Worm (Caenorhabditis elegans): Measurements from ENCODE around the gene elof-1.
"Not testable (repeated sequence)": the region's sequence is repeated elsewhere in the genome, so short reads cannot be mapped to it uniquely, and the experiment has no call there.

elof-1 gene

ce11 chrII:14349356-14349923 is at the start of gene elof-1, which contains the start of the genes Y54G11A.17 and lin-7 (continued):
- TF ChIP-seq lin-40 (tag; optimal IDR thresholded peaks at IDR 0.05), result peak; percentile 73
- no peak for TF ChIP-seq let-607 (tag; optimal IDR thresholded peaks at IDR 0.05)
- no peak for TF ChIP-seq gei-17 (GFP tag; optimal IDR thresholded peaks at IDR 0.05)
- no peak for TF ChIP-seq F52B5.7 (tag; optimal IDR thresholded peaks at IDR 0.05)
- no peak for TF ChIP-seq F37B4.10 (GFP tag; IDR thresholded peaks at IDR 0.05)
- no peak for TF ChIP-seq T07F8.4 (tag; optimal IDR thresholded peaks at IDR 0.05)
- TF ChIP-seq F23B12.7 (tag; optimal IDR thresholded peaks at IDR 0.05; ENCODE audit: insufficient read depth), result peak; percentile 86
- no peak for TF ChIP-seq nfya-1 (tag; optimal IDR thresholded peaks at IDR 0.05; ENCODE audit: borderline replicate concordance, insufficient read depth)
- TF ChIP-seq pbrm-1 (GFP tag; IDR thresholded peaks at IDR 0.05), result peak; percentile 71
- peak; percentile 71 for TF ChIP-seq snpc-3.4 (tag; optimal IDR thresholded peaks at IDR 0.05)
- TF ChIP-seq lin-54 (GFP tag; optimal IDR thresholded peaks at IDR 0.05), result peak; percentile 84
- no peak for TF ChIP-seq nhr-90 (tag; optimal IDR thresholded peaks at IDR 0.05)
- peak; percentile 44; the same call in 1 of the 2 replicates for TF ChIP-seq C17E4.6 (GFP tag; IDR thresholded peaks at IDR 0.05)
- no peak for TF ChIP-seq mel-28 (tag; optimal IDR thresholded peaks at IDR 0.05; ENCODE audit: borderline replicate concordance)
- no peak for TF ChIP-seq akir-1 (GFP tag; optimal IDR thresholded peaks at IDR 0.05)
- peak in 2 of 3 experiments; percentile 9 to 85 for TF ChIP-seq lin-35 (GFP tag; optimal IDR thresholded peaks at IDR 0.05)
- TF ChIP-seq egl-18 (GFP tag; IDR thresholded peaks at IDR 0.05), result no peak
- TF ChIP-seq cebp-1 (GFP tag; IDR thresholded peaks at IDR 0.05), result peak; percentile 85
- TF ChIP-seq cebp-1 (tag; optimal IDR thresholded peaks at IDR 0.05), result peak; percentile 92
- no peak for TF ChIP-seq F39B2.1 (GFP tag; IDR thresholded peaks at IDR 0.05)
- no peak for TF ChIP-seq mes-4 (tag; optimal IDR thresholded peaks at IDR 0.05)
- no peak for TF ChIP-seq lin-26 (GFP tag; IDR thresholded peaks at IDR 0.05)
- no peak for TF ChIP-seq B0035.1 (tag; optimal IDR thresholded peaks at IDR 0.05)
- peak; percentile 69 for TF ChIP-seq ztf-28 (GFP tag; IDR thresholded peaks at IDR 0.05)
- TF ChIP-seq ztf-22 (GFP tag; optimal IDR thresholded peaks at IDR 0.05), result no peak
- TF ChIP-seq lir-1 (GFP tag; conservative IDR thresholded peaks at IDR 0.05), result no peak; the same call in 1 of the 2 replicates
- peak; percentile 90 for TF ChIP-seq efl-1 (GFP tag; optimal IDR thresholded peaks at IDR 0.05)
- peak; percentile 83 for TF ChIP-seq F49E8.2 (tag; optimal IDR thresholded peaks at IDR 0.05; ENCODE audit: insufficient read depth)
- no peak for TF ChIP-seq somi-1 (GFP tag; optimal IDR thresholded peaks at IDR 0.05)
- peak; percentile 77 for TF ChIP-seq pha-4 (tag; optimal IDR thresholded peaks at IDR 0.05)

ce11 chrII:14301927-14302326 is 47.6 kb upstream of the elof-1 start, which contains the start of gene ctl-2:
ctl-2 (minus strand) TSS chrII:14302027.
- TF ChIP-seq fkh-3 (tag; optimal IDR thresholded peaks at IDR 0.05); zfh-2 (GFP tag; conservative IDR thresholded peaks at IDR 0.05); ztf-6 (GFP tag; IDR thresholded peaks at IDR 0.05): not testable (repeated sequence)

- not testable (repeated sequence) for TF ChIP-seq hlh-12, repo-1, nhr-80 (tag; optimal IDR thresholded peaks at IDR 0.05)
Measured at ce11 chrII:14306160-14306559, 43.4 kb upstream of the elof-1 start, which contains the start of gene ctl-1. ctl-1 (minus strand) TSS chrII:14306260.
